Fruit fly (Drosophila melanogaster): ENCODE measurements around the gene Mst57Dc.
A peak's percentile ranks its signal among the peaks of the same experiment; 100 is the strongest.

The Mst57Dc gene

dm6 chr3R:25789355-25789754 is 40.1 kb downstream of the Mst57Dc start, which contains the start of gene CG31380:
Gene CG31380 (minus strand): TSS chr3R:25789455.
- TF ChIP-seq pfk (GFP tag; optimal IDR thresholded peaks at IDR 0.05) (no peak), danr (GFP tag; IDR thresholded peaks at IDR 0.05) (no peak), CkIIα-i1 (GFP tag; IDR thresholded peaks at IDR 0.05) (no peak), CG43689 (GFP tag; IDR thresholded peaks at IDR 0.05) (no peak), CG9797 (GFP tag; optimal IDR thresholded peaks at IDR 0.05) (no peak), MESR4 (GFP tag; optimal IDR thresholded peaks at IDR 0.05) (no peak), Sry-β (GFP tag; optimal IDR thresholded peaks at IDR 0.05) (no peak), CG7271 (tag; optimal IDR thresholded peaks at IDR 0.05) (no peak), fd96Cb (tag; optimal IDR thresholded peaks at IDR 0.05) (no peak), CG11695 (GFP tag; IDR thresholded peaks at IDR 0.05) (no peak), unc-4 (GFP tag; IDR thresholded peaks at IDR 0.05; ENCODE audit: partially characterized antibody) (no peak), prd (optimal IDR thresholded peaks at IDR 0.05) (no peak), prd (GFP tag; IDR thresholded peaks at IDR 0.05) (no peak), CG18262 (tag; optimal IDR thresholded peaks at IDR 0.05) (no peak), Atf-2 (GFP tag; optimal IDR thresholded peaks at IDR 0.05) (no peak), CG17359 (tag; optimal IDR thresholded peaks at IDR 0.05) (no peak), CG11093 (GFP tag; IDR thresholded peaks at IDR 0.05) (no peak), ci (GFP tag; IDR thresholded peaks at IDR 0.05) (no peak), CG1832 (GFP tag; optimal IDR thresholded peaks at IDR 0.05) (no peak)

dm6 chr3R:25787198-25787597 is 42.3 kb downstream of the Mst57Dc start, which contains the start of gene CG4960:
Gene CG4960 (minus strand): TSS chr3R:25787298.
- TF ChIP-seq CG18619 (GFP tag; optimal IDR thresholded peaks at IDR 0.05), result no peak

- TF ChIP-seq ci (GFP tag; IDR thresholded peaks at IDR 0.05) (no peak), Lhr (GFP tag; optimal IDR thresholded peaks at IDR 0.05) (no peak), Neu2 (GFP tag; optimal IDR thresholded peaks at IDR 0.05; ENCODE audit: borderline replicate concordance) (no peak), seq (GFP tag; IDR thresholded peaks at IDR 0.05) (no peak), z (GFP tag; IDR thresholded peaks at IDR 0.05) (peak; percentile 90), Trl (optimal IDR thresholded peaks at IDR 0.05) (peak; percentile 45 to 88), Trl (GFP tag; optimal IDR thresholded peaks at IDR 0.05) (no peak), CG2129 (GFP tag; IDR thresholded peaks at IDR 0.05; ENCODE audit: partially characterized antibody) (no peak), dmrt11E (tag; optimal IDR thresholded peaks at IDR 0.05) (no peak), cg (GFP tag; optimal IDR thresholded peaks at IDR 0.05) (no peak), CG11504 (tag; optimal IDR thresholded peaks at IDR 0.05) (no peak), CG43689 (GFP tag; IDR thresholded peaks at IDR 0.05) (no peak), bab2 (GFP tag; optimal IDR thresholded peaks at IDR 0.05) (no peak), CG10543 (GFP tag; optimal IDR thresholded peaks at IDR 0.05) (no peak), CG3163 (GFP tag; optimal IDR thresholded peaks at IDR 0.05) (peak; percentile 65), CG15479 (GFP tag; optimal IDR thresholded peaks at IDR 0.05) (no peak), abd-A (tag; optimal IDR thresholded peaks at IDR 0.05) (peak; percentile 15), tin (GFP tag; optimal IDR thresholded peaks at IDR 0.05) (no peak), Dek (tag; optimal IDR thresholded peaks at IDR 0.05) (no peak), HLH4C (GFP tag; IDR thresholded peaks at IDR 0.05; ENCODE audit: partially characterized antibody) (no peak), sisA (GFP tag; IDR thresholded peaks at IDR 0.05) (no peak), CG18476 (GFP tag; optimal IDR thresholded peaks at IDR 0.05) (no peak), ewg (GFP tag; optimal IDR thresholded peaks at IDR 0.05) (no peak), wdn (GFP tag; IDR thresholded peaks at IDR 0.05) (no peak), CG8944 (GFP tag; optimal IDR thresholded peaks at IDR 0.05) (no peak), Ets65A (GFP tag) (peak; percentile 30), CG1832 (GFP tag; optimal IDR thresholded peaks at IDR 0.05) (no peak), trh (GFP tag; optimal IDR thresholded peaks at IDR 0.05) (no peak), slp2 (GFP tag; optimal IDR thresholded peaks at IDR 0.05) (no peak), chm (GFP tag; IDR thresholded peaks at IDR 0.05) (no peak), Tbp (GFP tag; optimal IDR thresholded peaks at IDR 0.05) (no peak), CG1529 (GFP tag; optimal IDR thresholded peaks at IDR 0.05) (no peak)
Observed at dm6 chr3R:25782855-25783424, 46.6 kb downstream of the Mst57Dc start.

Measured in whole organism, embryonic.